Fruit fly (Drosophila melanogaster): ENCODE data around the gene Rpt3R.
A peak's percentile ranks its signal among the peaks of the same experiment; 100 is the strongest.

Rpt3R gene

dm6 chr3R:9747272-9747874 is 8.9 kb downstream of the Rpt3R start, which contains the start of gene CG12948 (continued):
- TF ChIP-seq Ssrp (tag; optimal IDR thresholded peaks at IDR 0.05), result no peak
- TF ChIP-seq Abd-B (GFP tag; optimal IDR thresholded peaks at IDR 0.05), result peak; percentile 61
- TF ChIP-seq ab (GFP tag; optimal IDR thresholded peaks at IDR 0.05), result no peak
- TF ChIP-seq CG2875 (GFP tag; optimal IDR thresholded peaks at IDR 0.05), result peak; percentile 11
- no peak for TF ChIP-seq CG31224 (GFP tag; IDR thresholded peaks at IDR 0.05)
- TF ChIP-seq dati (GFP tag; IDR thresholded peaks at IDR 0.05), result no peak
- 0 out of 2 replicates have a peak, but pooled peaks have one; percentile 15 for TF ChIP-seq Taf1 (GFP tag; IDR thresholded peaks at IDR 0.05)
- no peak for TF ChIP-seq usp (GFP tag; optimal IDR thresholded peaks at IDR 0.05)
- TF ChIP-seq bab2 (GFP tag; optimal IDR thresholded peaks at IDR 0.05), result no peak
- TF ChIP-seq CG14710 (tag; optimal IDR thresholded peaks at IDR 0.05), result peak; percentile 48
- peak; percentile 53 for TF ChIP-seq HLH54F (GFP tag; optimal IDR thresholded peaks at IDR 0.05)
- no peak for TF ChIP-seq tll (GFP tag; optimal IDR thresholded peaks at IDR 0.05)
- peak; percentile 57 for TF ChIP-seq CG15696 (tag; optimal IDR thresholded peaks at IDR 0.05)
- peak in 1 of 2 experiments; percentile 45 for TF ChIP-seq bsh (GFP tag; optimal IDR thresholded peaks at IDR 0.05)
- TF ChIP-seq oc (tag; optimal IDR thresholded peaks at IDR 0.05), result no peak
- TF ChIP-seq CG15479 (GFP tag; optimal IDR thresholded peaks at IDR 0.05), result peak; percentile 46
- TF ChIP-seq Max (GFP tag; optimal IDR thresholded peaks at IDR 0.05), result peak; percentile 52
- no peak for TF ChIP-seq CG14667 (GFP tag; IDR thresholded peaks at IDR 0.05)
- TF ChIP-seq tap (tag; optimal IDR thresholded peaks at IDR 0.05), result no peak
- TF ChIP-seq dimm (GFP tag; IDR thresholded peaks at IDR 0.05), result no peak
- peak; percentile 54 for TF ChIP-seq CG3847 (GFP tag; IDR thresholded peaks at IDR 0.05)
- no peak for TF ChIP-seq Oli (tag; optimal IDR thresholded peaks at IDR 0.05)
- TF ChIP-seq ems (GFP tag; optimal IDR thresholded peaks at IDR 0.05), result peak; percentile 11
- no peak for TF ChIP-seq Lim3 (GFP tag; IDR thresholded peaks at IDR 0.05)
- no peak for TF ChIP-seq Dp (GFP tag; optimal IDR thresholded peaks at IDR 0.05)
- peak in 1 of 3 experiments; percentile 63 for TF ChIP-seq lola (GFP tag; optimal IDR thresholded peaks at IDR 0.05)
- no peak for TF ChIP-seq CG31388 (GFP tag; optimal IDR thresholded peaks at IDR 0.05)
- no peak for TF ChIP-seq CG8281 (tag; optimal IDR thresholded peaks at IDR 0.05)
- no peak for TF ChIP-seq fd102C (GFP tag; optimal IDR thresholded peaks at IDR 0.05)
- no peak for TF ChIP-seq wek (GFP tag; optimal IDR thresholded peaks at IDR 0.05)
- no peak for TF ChIP-seq psq (GFP tag; optimal IDR thresholded peaks at IDR 0.05)
- no peak for TF ChIP-seq CG43689 (GFP tag; IDR thresholded peaks at IDR 0.05)
- no peak for TF ChIP-seq Sox100B (GFP tag; optimal IDR thresholded peaks at IDR 0.05)
- TF ChIP-seq CG10979 (tag; optimal IDR thresholded peaks at IDR 0.05), result peak; percentile 35
- no peak for TF ChIP-seq Dip2 (GFP tag; IDR thresholded peaks at IDR 0.05)
- TF ChIP-seq insv (GFP tag; optimal IDR thresholded peaks at IDR 0.05), result peak in 1 of 2 experiments; percentile 32
- no peak for TF ChIP-seq danr (GFP tag; IDR thresholded peaks at IDR 0.05)
- TF ChIP-seq fru (optimal IDR thresholded peaks at IDR 0.05), result no peak
- TF ChIP-seq CG10654 (GFP tag; optimal IDR thresholded peaks at IDR 0.05), result no peak
- no peak for TF ChIP-seq CG6813 (GFP tag; optimal IDR thresholded peaks at IDR 0.05)
- no peak for TF ChIP-seq TFAM (GFP tag; optimal IDR thresholded peaks at IDR 0.05)
- TF ChIP-seq CG31441 (GFP tag; IDR thresholded peaks at IDR 0.05), result no peak; the same call in 1 of the 2 replicates
- TF ChIP-seq CG9817 (tag; optimal IDR thresholded peaks at IDR 0.05), result peak; percentile 54
- TF ChIP-seq CG1602 (GFP tag; optimal IDR thresholded peaks at IDR 0.05), result peak; percentile 32
- TF ChIP-seq gce (GFP tag; IDR thresholded peaks at IDR 0.05), result no peak
- TF ChIP-seq peb (GFP tag; IDR thresholded peaks at IDR 0.05), result no peak
- no peak for TF ChIP-seq CG7745 (tag; optimal IDR thresholded peaks at IDR 0.05)
- TF ChIP-seq repo (GFP tag; optimal IDR thresholded peaks at IDR 0.05), result no peak
- peak; percentile 66 for TF ChIP-seq CG13624 (GFP tag; optimal IDR thresholded peaks at IDR 0.05)
- no peak for TF ChIP-seq wdn (GFP tag; IDR thresholded peaks at IDR 0.05)
